Worm (Caenorhabditis elegans): Measurements from ENCODE around the gene spds-1.

DNA sequence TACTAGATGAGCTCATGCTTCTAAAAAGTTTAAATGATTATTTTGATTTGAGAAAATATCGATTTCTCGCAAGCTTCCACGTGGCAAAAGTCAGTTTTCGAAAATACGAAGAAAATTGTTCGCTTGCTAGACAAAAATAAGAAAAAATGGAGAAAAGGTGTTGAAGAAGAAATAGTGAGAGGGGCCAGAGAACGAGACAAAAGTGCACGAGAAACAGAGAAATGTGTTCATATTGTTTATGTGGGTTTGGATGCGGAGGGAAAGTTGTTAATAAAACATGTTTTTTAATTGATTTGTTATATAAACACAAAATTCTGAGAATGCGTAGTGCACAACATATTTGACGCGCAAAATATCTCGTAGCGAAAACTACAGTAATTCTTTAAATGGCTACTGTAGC lies 21.3 kb upstream of the spds-1 start, which contains the start of gene Y46G5A.15:
- TF ChIP-seq ama-1 (optimal IDR thresholded peaks at IDR 0.05) = no peak
- no peak for TF ChIP-seq pes-1 (GFP tag; IDR thresholded peaks at IDR 0.05)
- no peak for TF ChIP-seq flt-1 (GFP tag; IDR thresholded peaks at IDR 0.05)
- no peak for TF ChIP-seq B0310.2 (tag; optimal IDR thresholded peaks at IDR 0.05)
- TF ChIP-seq ceh-13 (GFP tag; optimal IDR thresholded peaks at IDR 0.05) = no peak
- no peak for TF ChIP-seq tbx-11 (GFP tag; IDR thresholded peaks at IDR 0.05)
- no peak for TF ChIP-seq scrt-1 (GFP tag; IDR thresholded peaks at IDR 0.05)
